Fruit fly (Drosophila melanogaster) whole organism, prepupa: ENCODE results near the gene CG12506.

ENCODE experiments used
- CG11294 ChIP-seq: fragments of 200-800 bp; sonication (Bioruptor generic); IDR thresholded peaks from 2 replicates; pipeline ENCODE4 v1.3.6; 2022; ENCODE audit warnings: missing biosample characterization, missing genetic modification characterization
- CG11762 ChIP-seq: fragments of 200-800 bp; sonication (Bioruptor generic); optimal IDR thresholded peaks from 3 replicates; lab custom pipeline; 2016; ENCODE audit warnings: missing biosample characterization, missing genetic modification characterization; ENCODE audit not compliant: insufficient read depth
- CG16779 ChIP-seq: fragments of 200-800 bp; sonication (Bioruptor generic); optimal IDR thresholded peaks from 3 replicates; lab custom pipeline; 2017; ENCODE audit warnings: missing biosample characterization, mild to moderate bottlenecking, missing genetic modification characterization
- CG31627 ChIP-seq: fragments of 200-800 bp; sonication (Bioruptor generic); optimal IDR thresholded peaks from 3 replicates; lab custom pipeline; 2016; ENCODE audit warnings: missing biosample characterization, missing genetic modification characterization
- CG6276 ChIP-seq: fragments of 200-800 bp; sonication (Bioruptor generic); optimal IDR thresholded peaks from 2 replicates; lab custom pipeline; 2017; ENCODE audit warnings: missing biosample characterization, mild to moderate bottlenecking, missing genetic modification characterization
- CG6792 ChIP-seq: fragments of 200-800 bp; sonication (Bioruptor generic); optimal IDR thresholded peaks from 3 replicates; lab custom pipeline; 2016; ENCODE audit warnings: missing biosample characterization, missing genetic modification characterization
- CG8319 ChIP-seq: fragments of 200-800 bp; sonication (Bioruptor generic); optimal IDR thresholded peaks from 3 replicates; lab custom pipeline; 2016; ENCODE audit warnings: missing biosample characterization, missing genetic modification characterization
- Hr39 ChIP-seq: fragments of 200-800 bp; sonication (Bioruptor generic); optimal IDR thresholded peaks from 2 replicates; lab custom pipeline; 2016; ENCODE audit warnings: missing biosample characterization, missing genetic modification characterization
- Smox ChIP-seq: fragments of 200-800 bp; sonication (Bioruptor generic); optimal IDR thresholded peaks from 3 replicates; lab custom pipeline; 2016; ENCODE audit warnings: missing biosample characterization, missing genetic modification characterization
- dsx ChIP-seq: fragments of 200-800 bp; optimal IDR thresholded peaks from 3 replicates; lab custom pipeline; 2019; ENCODE audit warnings: missing biosample characterization, mild to moderate bottlenecking, missing genetic modification characterization, moderate library complexity; ENCODE audit not compliant: poor library complexity, severe bottlenecking
- fd59A ChIP-seq: fragments of 200-800 bp; sonication (Bioruptor generic); optimal IDR thresholded peaks from 2 replicates; lab custom pipeline; 2017; ENCODE audit warnings: missing biosample characterization, mild to moderate bottlenecking, missing genetic modification characterization, missing genetic modification reagents
- spab ChIP-seq: fragments of 200-800 bp; sonication (Bioruptor generic); optimal IDR thresholded peaks from 2 replicates; lab custom pipeline; 2017; ENCODE audit warnings: missing biosample characterization, mild to moderate bottlenecking, missing genetic modification characterization, missing genetic modification reagents
- ss ChIP-seq, 2 experiments: fragments of 200-800 bp; sonication (Bioruptor generic); optimal IDR thresholded peaks; 2 replicates in 1 of 2; 3 replicates in 1 of 2; lab custom pipeline; 2017 to 2018; ENCODE audit warnings: mild to moderate bottlenecking in 2 of 2, missing biosample characterization in 2 of 2, missing genetic modification characterization in 2 of 2, moderate library complexity in 1 of 2

DNA sequence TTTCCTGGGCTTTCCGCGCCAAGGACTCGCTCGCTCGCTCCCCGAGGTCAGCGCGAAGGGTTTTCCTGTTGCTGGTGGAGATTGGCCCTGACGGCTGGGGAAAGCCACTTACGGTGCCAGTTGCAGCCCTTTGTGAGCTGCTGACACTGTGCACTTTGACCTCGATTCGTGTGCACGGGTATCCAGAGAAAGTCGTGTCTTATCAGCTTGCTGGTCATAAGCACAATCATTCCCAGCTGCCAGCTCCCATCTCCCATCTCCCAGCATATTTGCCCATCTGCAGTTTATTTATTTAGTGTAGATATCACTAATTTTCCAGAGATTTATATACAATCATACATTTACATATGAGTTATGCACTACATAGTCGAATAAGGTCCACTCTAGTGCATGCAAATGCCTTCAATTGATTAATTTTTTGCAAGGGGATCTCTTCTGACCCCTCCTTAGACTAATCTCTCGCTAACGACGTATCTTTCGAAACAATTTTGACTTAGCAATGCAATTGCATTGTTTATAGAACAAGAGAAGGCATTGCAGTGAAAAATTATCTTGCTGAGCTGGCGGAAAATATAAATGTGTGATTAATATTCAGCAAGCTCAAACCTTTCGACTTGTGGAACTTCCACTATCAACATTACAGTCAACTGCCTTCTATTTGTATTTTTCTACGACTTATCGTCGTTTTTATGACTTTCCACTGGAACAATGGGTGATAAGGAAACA lies 48.8 kb downstream of the CG12506 start:
- TF ChIP-seq CG16779 = no peak
- no peak for TF ChIP-seq CG31627
- no peak for TF ChIP-seq spab
- no peak for TF ChIP-seq Hr39 (GFP tag; lab: Kevin White, UChicago)
- no peak for TF ChIP-seq CG8319
- no peak for TF ChIP-seq CG11294
- no peak for TF ChIP-seq Smox (GFP tag; lab: Kevin White, UChicago)
- TF ChIP-seq dsx (GFP tag; lab: Kevin White, UChicago) = no peak
- no peak for TF ChIP-seq ss (GFP tag; optimal IDR thresholded peaks at IDR 0.05; lab: Kevin White, UChicago)
- no peak for TF ChIP-seq fd59A (GFP tag; lab: Kevin White, UChicago)
- TF ChIP-seq CG11762 = no peak
- no peak for TF ChIP-seq CG6276 (GFP tag; lab: Kevin White, UChicago)
- no peak for TF ChIP-seq CG6792
